Worm (Caenorhabditis elegans) whole organism, mixed stage, embryonic: Measurements from ENCODE around the gene catp-6.
A peak's percentile ranks its signal among the peaks of the same experiment; 100 is the strongest.

ENCODE experiments used
- blmp-1 ChIP-seq: fragments of 150-350 bp; optimal IDR thresholded peaks from 2 replicates; lab custom pipeline; 2014; ENCODE audit warnings: missing biosample characterization, missing genetic modification characterization
- unc-62 ChIP-seq: fragments of 150-350 bp; optimal IDR thresholded peaks from 2 replicates; lab custom pipeline; 2014; ENCODE audit warnings: missing biosample characterization, missing genetic modification reagents, missing genetic modification characterization

DNA sequence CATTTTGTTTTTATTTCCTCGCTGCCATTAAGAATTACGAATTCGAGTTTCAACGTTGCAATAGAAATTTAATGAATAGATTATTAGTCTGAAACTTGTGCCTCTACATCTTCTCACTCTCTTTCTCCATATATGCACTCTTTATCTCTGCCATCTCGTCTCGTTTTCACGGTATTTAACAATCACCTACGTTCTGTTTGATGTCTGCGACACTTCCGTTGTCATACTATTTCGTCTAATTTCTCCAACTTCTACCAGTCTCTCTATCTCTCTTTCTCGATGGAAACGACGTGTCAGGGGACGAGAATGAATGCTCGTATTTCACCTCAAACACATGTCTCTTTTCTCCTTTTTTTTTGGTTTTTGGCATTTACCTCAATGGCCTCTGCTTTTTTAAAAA is 49.5 kb upstream of the catp-6 start:
- no peak for TF ChIP-seq blmp-1 (tag; lab: Kevin White, UChicago)
- peak; percentile 64 for TF ChIP-seq unc-62 (GFP tag; lab: Kevin White, UChicago)
